Worm (Caenorhabditis elegans) whole organism, midembryonic: ENCODE data around the gene gur-4.
A peak's percentile ranks its signal among the peaks of the same experiment; 100 is the strongest.

Source experiments
- T22C8.4 ChIP-seq: fragments of 200-800 bp; sonication (Bioruptor generic); IDR thresholded peaks from 2 replicates; pipeline ENCODE4 v1.3.6; 2022; ENCODE audit warnings: missing genetic modification characterization, missing compliant biosample characterization
- cog-1 ChIP-seq: sonication (generic microtip); optimal IDR thresholded peaks from 2 replicates; lab custom pipeline; 2016; ENCODE audit warnings: missing genetic modification characterization, missing compliant biosample characterization
- flt-1 ChIP-seq: fragments of 200-800 bp; sonication (Bioruptor generic); IDR thresholded peaks from 2 replicates; pipeline ENCODE4 v1.3.6; 2022; ENCODE audit warnings: missing genetic modification characterization, missing compliant biosample characterization
- klf-2 ChIP-seq: fragments of 200-800 bp; sonication (Bioruptor generic); conservative IDR thresholded peaks from 2 replicates; pipeline ENCODE4 v1.3.6; 2022; ENCODE audit warnings: missing genetic modification reagents, missing genetic modification characterization, missing compliant biosample characterization
- med-1 ChIP-seq: sonication (generic microtip); optimal IDR thresholded peaks from 2 replicates; lab custom pipeline; 2017; ENCODE audit warnings: missing genetic modification characterization, mild to moderate bottlenecking, missing compliant biosample characterization, antibody characterized with exemption, missing genetic modification reagents; ENCODE audit not compliant: insufficient read depth

ce11 chrII:14059767-14060166 lies 44.8 kb upstream of the gur-4 start, which contains the start of gene rpb-11:
- TF ChIP-seq T22C8.4 (no peak), flt-1 (GFP tag; lab: Robert Waterston, UW) (peak; percentile 82), cog-1 (tag; lab: Kevin White, UChicago) (peak; percentile 78), klf-2 (GFP tag; lab: Robert Waterston, UW) (peak; percentile 61; the same call in 1 of the 2 replicates), med-1 (GFP tag; lab: Kevin White, UChicago) (peak; percentile 53)
